Fruit fly (Drosophila melanogaster): ENCODE measurements around the gene cyr.

The cyr gene

dm6 chrX:8131693-8132313 is 3.7 kb downstream of the cyr start, which contains the start of gene CG10958:
CG10958 (plus strand) TSS chrX:8132285.
- no peak for TF ChIP-seq CG7368 (GFP tag; optimal IDR thresholded peaks at IDR 0.05)
- peak; percentile 16 for TF ChIP-seq Sox15 (GFP tag; optimal IDR thresholded peaks at IDR 0.05)
- peak; percentile 43 for TF ChIP-seq cyc (GFP tag; optimal IDR thresholded peaks at IDR 0.05)
- TF ChIP-seq CG3032 (tag; optimal IDR thresholded peaks at IDR 0.05): peak; percentile 24
- TF ChIP-seq lz (GFP tag; optimal IDR thresholded peaks at IDR 0.05): peak; percentile 61
- TF ChIP-seq Hr38 (GFP tag; optimal IDR thresholded peaks at IDR 0.05): no peak
- no peak for TF ChIP-seq Smox (GFP tag; optimal IDR thresholded peaks at IDR 0.05)
- peak; percentile 34 for TF ChIP-seq CG6854 (GFP tag; optimal IDR thresholded peaks at IDR 0.05)
- TF ChIP-seq CG9139 (GFP tag; optimal IDR thresholded peaks at IDR 0.05): no peak
- no peak for TF ChIP-seq Blimp-1 (GFP tag; optimal IDR thresholded peaks at IDR 0.05)
- TF ChIP-seq Sox102F (GFP tag; optimal IDR thresholded peaks at IDR 0.05): no peak
- no peak for TF ChIP-seq ss (GFP tag; optimal IDR thresholded peaks at IDR 0.05)
- peak; percentile 35 for TF ChIP-seq CG31627 (GFP tag; optimal IDR thresholded peaks at IDR 0.05)
- peak; percentile 57 for TF ChIP-seq Eip93F (GFP tag; optimal IDR thresholded peaks at IDR 0.05)
- peak; percentile 48 for TF ChIP-seq Sox14 (GFP tag; optimal IDR thresholded peaks at IDR 0.05)
- no peak for TF ChIP-seq CG1621 (tag; optimal IDR thresholded peaks at IDR 0.05)
- peak; percentile 28 for TF ChIP-seq Hr39 (GFP tag; optimal IDR thresholded peaks at IDR 0.05)
- TF ChIP-seq pdm3 (GFP tag; optimal IDR thresholded peaks at IDR 0.05): peak; percentile 75
- peak; percentile 73 for TF ChIP-seq CG3919 (GFP tag; optimal IDR thresholded peaks at IDR 0.05)
- no peak for TF ChIP-seq salr (GFP tag; optimal IDR thresholded peaks at IDR 0.05)
- TF ChIP-seq OdsH (GFP tag; optimal IDR thresholded peaks at IDR 0.05): peak; percentile 68
- no peak for TF ChIP-seq dac (GFP tag; optimal IDR thresholded peaks at IDR 0.05)
- TF ChIP-seq CG6808 (GFP tag; optimal IDR thresholded peaks at IDR 0.05): no peak
- peak; percentile 72 for TF ChIP-seq esn (GFP tag; optimal IDR thresholded peaks at IDR 0.05)
- TF ChIP-seq Ets21C (GFP tag; optimal IDR thresholded peaks at IDR 0.05): peak; percentile 14
- TF ChIP-seq fd85E (GFP tag; optimal IDR thresholded peaks at IDR 0.05): peak; percentile 25
- no peak; the same call in 2 of the 3 replicates for TF ChIP-seq CG8119 (GFP tag; IDR thresholded peaks at IDR 0.05)
- no peak for TF ChIP-seq CG6276 (GFP tag; optimal IDR thresholded peaks at IDR 0.05)
- TF ChIP-seq CG11294 (GFP tag; IDR thresholded peaks at IDR 0.05): no peak; the same call in 1 of the 2 replicates
- no peak for TF ChIP-seq Met (GFP tag; optimal IDR thresholded peaks at IDR 0.05)
- TF ChIP-seq spab (GFP tag; optimal IDR thresholded peaks at IDR 0.05): no peak
- peak; percentile 90 for TF ChIP-seq fkh (GFP tag; optimal IDR thresholded peaks at IDR 0.05)
- peak; percentile 42 for TF ChIP-seq Ets96B (tag; optimal IDR thresholded peaks at IDR 0.05)
- TF ChIP-seq CG8319 (GFP tag; optimal IDR thresholded peaks at IDR 0.05): peak; percentile 34
- TF ChIP-seq Hr4 (GFP tag; optimal IDR thresholded peaks at IDR 0.05): peak; percentile 39
- TF ChIP-seq CG4318 (GFP tag; optimal IDR thresholded peaks at IDR 0.05): no peak
- TF ChIP-seq CG32006 (GFP tag; optimal IDR thresholded peaks at IDR 0.05): no peak
- TF ChIP-seq Gug (GFP tag; IDR thresholded peaks at IDR 0.05): 0 out of 2 replicates have a peak, but pooled peaks have one; percentile 12
- TF ChIP-seq CG8632 (GFP tag; optimal IDR thresholded peaks at IDR 0.05): peak; percentile 52
- peak; percentile 65 for TF ChIP-seq topi (GFP tag; optimal IDR thresholded peaks at IDR 0.05)
- peak; percentile 60 for TF ChIP-seq CG34406 (GFP tag; optimal IDR thresholded peaks at IDR 0.05)
- peak; percentile 69 for TF ChIP-seq CG10631 (GFP tag; optimal IDR thresholded peaks at IDR 0.05)
- no peak for TF ChIP-seq vri (GFP tag; optimal IDR thresholded peaks at IDR 0.05)
- TF ChIP-seq Eip75B (GFP tag; optimal IDR thresholded peaks at IDR 0.05): peak; percentile 61
- TF ChIP-seq achi (GFP tag; optimal IDR thresholded peaks at IDR 0.05): peak; percentile 74
- peak; percentile 52; the same call in 1 of the 2 replicates for TF ChIP-seq CG15336 (GFP tag; IDR thresholded peaks at IDR 0.05)
- no peak for TF ChIP-seq CG16779 (tag; optimal IDR thresholded peaks at IDR 0.05)
- TF ChIP-seq CG6792 (GFP tag; optimal IDR thresholded peaks at IDR 0.05): peak; percentile 60
- TF ChIP-seq Lpt (GFP tag; optimal IDR thresholded peaks at IDR 0.05): peak; percentile 6
- TF ChIP-seq CG10669 (GFP tag; optimal IDR thresholded peaks at IDR 0.05): no peak
- peak; percentile 63; the same call in 2 of the 3 replicates for TF ChIP-seq CG6163 (GFP tag; IDR thresholded peaks at IDR 0.05)

Measured in whole organism, prepupa.